Worm (Caenorhabditis elegans): ENCODE measurements around the gene pmk-3.

The pmk-3 gene

DNA sequence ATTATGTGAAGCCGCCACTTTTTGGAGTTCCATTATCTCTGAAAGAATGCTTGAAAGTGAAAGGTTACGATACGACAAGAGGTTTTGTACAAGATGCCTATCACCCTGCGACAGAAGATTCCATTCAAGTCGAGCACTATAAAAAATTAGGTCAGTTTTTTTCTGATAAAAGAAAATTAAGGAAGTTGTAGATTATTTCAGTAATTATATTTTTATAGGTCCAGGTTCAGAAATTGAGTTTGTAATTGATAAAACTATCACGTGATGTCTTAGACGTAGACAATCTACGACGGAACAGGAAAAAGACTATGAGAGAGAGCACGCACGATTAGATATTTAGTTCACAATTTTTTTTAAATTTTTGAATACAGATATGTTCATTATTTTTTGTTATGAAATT lies 21.0 kb downstream of the pmk-3 start:
- no peak for TF ChIP-seq odd-2 (tag; optimal IDR thresholded peaks at IDR 0.05)
- no peak for TF ChIP-seq Y22D7AL.16 (tag; optimal IDR thresholded peaks at IDR 0.05)
- TF ChIP-seq pha-2 (tag; optimal IDR thresholded peaks at IDR 0.05), result no peak
- no peak for TF ChIP-seq sox-4 (tag; optimal IDR thresholded peaks at IDR 0.05)
- TF ChIP-seq dmd-4 (tag; optimal IDR thresholded peaks at IDR 0.05; ENCODE audit: borderline replicate concordance), result no peak
- no peak for TF ChIP-seq ceh-18 (tag; optimal IDR thresholded peaks at IDR 0.05)

DNA sequence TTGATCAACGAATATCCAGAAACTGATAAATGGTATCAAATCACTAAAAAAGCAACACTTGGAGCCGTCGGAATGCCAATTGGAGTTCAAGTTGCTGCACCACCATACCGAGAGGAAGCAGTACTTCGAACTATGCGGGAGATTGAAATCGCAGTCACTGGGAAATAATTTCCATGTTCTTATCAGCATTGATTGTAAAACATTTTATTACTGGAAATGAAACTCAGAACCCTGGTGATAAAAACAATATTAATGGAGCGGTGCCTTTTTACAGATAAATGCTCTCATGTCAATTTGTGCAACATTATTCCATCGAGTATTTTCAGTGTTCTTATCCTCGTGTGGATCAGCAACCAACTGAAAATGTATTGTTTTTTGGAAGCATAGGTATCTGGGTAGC lies 22.8 kb downstream of the pmk-3 start:
- TF ChIP-seq unc-86 (tag; optimal IDR thresholded peaks at IDR 0.05) (no peak), sdc-2 (tag; optimal IDR thresholded peaks at IDR 0.05) (no peak), C38D4.7 (GFP tag; optimal IDR thresholded peaks at IDR 0.05) (no peak), tbx-2 (tag; optimal IDR thresholded peaks at IDR 0.05) (no peak), hlh-13 (GFP tag; optimal IDR thresholded peaks at IDR 0.05) (no peak), pqm-1 (tag; optimal IDR thresholded peaks at IDR 0.05) (no peak), lim-6 (tag; optimal IDR thresholded peaks at IDR 0.05) (no peak), Y22D7AL.16 (tag; optimal IDR thresholded peaks at IDR 0.05) (no peak), ceh-31 (tag; optimal IDR thresholded peaks at IDR 0.05) (no peak)

DNA sequence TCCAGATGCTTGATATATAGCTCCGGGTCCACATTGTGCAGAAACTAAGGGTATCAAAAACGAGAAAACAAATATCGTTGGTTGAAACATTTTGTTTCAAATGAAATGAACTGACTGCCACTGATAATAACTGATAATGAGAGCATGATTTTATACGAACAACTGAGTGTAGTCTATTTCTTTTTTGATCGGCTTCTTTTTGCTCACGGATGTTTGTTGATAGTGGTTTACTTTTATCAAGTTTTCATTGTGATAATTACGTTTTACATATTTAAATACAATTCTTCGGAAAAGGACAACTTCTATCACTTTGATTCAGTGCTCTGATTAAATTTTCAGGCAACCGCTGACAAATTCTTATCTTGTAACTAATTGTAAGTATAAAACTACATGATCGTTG lies 24.7 kb downstream of the pmk-3 start, which contains the start of gene clec-51:
clec-51 (minus strand) TSS at position 114 of the 400 bp plus-strand sequence.
- TF ChIP-seq elt-2 (tag; optimal IDR thresholded peaks at IDR 0.05) (peak; percentile 4), hlh-30 (tag; optimal IDR thresholded peaks at IDR 0.05; ENCODE audit: insufficient read depth) (no peak)

DNA sequence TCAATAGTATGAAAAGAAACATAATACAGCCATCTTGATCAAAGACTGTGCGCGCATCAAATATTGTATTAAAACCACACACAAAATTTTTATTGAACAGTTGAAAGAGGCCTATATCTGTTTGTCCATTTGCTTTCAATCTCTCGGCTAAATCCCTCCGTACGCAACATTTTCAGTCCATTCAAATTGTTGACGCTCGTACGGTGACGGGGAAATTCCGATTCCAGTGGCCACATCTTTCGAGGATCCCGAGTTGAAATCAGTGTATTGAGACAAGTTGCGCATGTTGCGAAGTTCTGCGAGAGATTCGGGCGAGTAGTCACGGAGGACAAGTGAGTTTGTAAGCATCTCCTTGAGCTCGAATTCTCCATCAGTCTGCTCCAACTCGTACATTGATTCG lies 25.5 kb downstream of the pmk-3 start:
- TF ChIP-seq nhr-11 (tag; optimal IDR thresholded peaks at IDR 0.05) (no peak), ceh-6 (GFP tag; optimal IDR thresholded peaks at IDR 0.05) (no peak), mec-3 (tag; optimal IDR thresholded peaks at IDR 0.05; ENCODE audit: borderline replicate concordance) (no peak), ceh-19 (GFP tag; optimal IDR thresholded peaks at IDR 0.05) (no peak), nhr-232 (tag; optimal IDR thresholded peaks at IDR 0.05) (no peak), dmd-4 (tag; optimal IDR thresholded peaks at IDR 0.05; ENCODE audit: borderline replicate concordance) (no peak), fkh-6 (tag; optimal IDR thresholded peaks at IDR 0.05) (no peak), fax-1 (tag; optimal IDR thresholded peaks at IDR 0.05) (no peak), K09A11.1 (tag; optimal IDR thresholded peaks at IDR 0.05; ENCODE audit: insufficient read depth) (no peak)

DNA sequence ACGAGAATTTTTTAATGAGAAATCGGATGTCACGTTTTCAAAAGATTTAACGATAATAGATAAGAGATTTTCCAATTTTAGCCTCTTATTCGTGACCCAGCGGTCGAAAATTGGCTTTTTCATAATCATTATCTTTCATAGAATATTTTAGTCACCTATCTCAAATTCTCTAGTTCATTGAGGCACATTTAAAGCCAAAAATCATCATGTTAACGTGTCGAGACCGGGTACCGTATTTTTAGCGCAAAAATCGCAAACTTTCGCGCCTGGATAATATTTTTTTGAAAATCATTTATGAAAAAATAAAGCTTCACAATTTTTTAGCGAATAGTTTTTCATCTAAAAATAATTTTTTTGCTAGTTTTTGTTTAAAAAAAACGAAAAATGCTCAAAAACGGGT lies 26.9 kb downstream of the pmk-3 start, which contains the start of gene B0218.7:
B0218.7 (minus strand) TSS at position 101 of the 400 bp plus-strand sequence.
- no peak for TF ChIP-seq syd-9 (tag; optimal IDR thresholded peaks at IDR 0.05)
- TF ChIP-seq gmeb-2 (tag; optimal IDR thresholded peaks at IDR 0.05), result no peak
- no peak for TF ChIP-seq Y22D7AL.16 (tag; optimal IDR thresholded peaks at IDR 0.05)
- no peak for TF ChIP-seq lim-6 (tag; optimal IDR thresholded peaks at IDR 0.05)
- no peak for TF ChIP-seq che-1 (tag; optimal IDR thresholded peaks at IDR 0.05)
- TF ChIP-seq ceh-48 (tag; optimal IDR thresholded peaks at IDR 0.05), result no peak
- TF ChIP-seq ceh-6 (GFP tag; optimal IDR thresholded peaks at IDR 0.05), result no peak
- no peak for TF ChIP-seq ets-4 (tag; optimal IDR thresholded peaks at IDR 0.05)
- no peak for TF ChIP-seq tbx-2 (tag; optimal IDR thresholded peaks at IDR 0.05)
- TF ChIP-seq ceh-31 (tag; optimal IDR thresholded peaks at IDR 0.05), result no peak
- TF ChIP-seq unc-3 (GFP tag; conservative IDR thresholded peaks at IDR 0.05), result no peak
- no peak for TF ChIP-seq unc-3 (tag; optimal IDR thresholded peaks at IDR 0.05)
- no peak for TF ChIP-seq F13H6.1 (tag; optimal IDR thresholded peaks at IDR 0.05)
- TF ChIP-seq zip-5 (tag; optimal IDR thresholded peaks at IDR 0.05), result no peak
- no peak for TF ChIP-seq sox-2 (GFP tag; IDR thresholded peaks at IDR 0.05)
- TF ChIP-seq unc-55 (GFP tag; optimal IDR thresholded peaks at IDR 0.05), result no peak
- TF ChIP-seq ceh-2 (tag; optimal IDR thresholded peaks at IDR 0.05), result no peak
- no peak for TF ChIP-seq ceh-19 (GFP tag; optimal IDR thresholded peaks at IDR 0.05)
- no peak for TF ChIP-seq ceh-34 (tag; optimal IDR thresholded peaks at IDR 0.05)
- no peak for TF ChIP-seq C38D4.7 (GFP tag; optimal IDR thresholded peaks at IDR 0.05)
- TF ChIP-seq dmd-4 (tag; optimal IDR thresholded peaks at IDR 0.05; ENCODE audit: borderline replicate concordance), result no peak

Data from whole organism, late embryonic.